Fruit fly (Drosophila melanogaster): Measurements from ENCODE around the gene IFT46.

Gene IFT46

dm6 chr2L:18621357-18622211 lies 5.7 kb upstream of the IFT46 start (continued):
- TF ChIP-seq Hr78 (GFP tag; optimal IDR thresholded peaks at IDR 0.05) = peak in 1 of 2 experiments; percentile 48
- TF ChIP-seq jumu (GFP tag; optimal IDR thresholded peaks at IDR 0.05) = no peak
- no peak for TF ChIP-seq HLHmδ (GFP tag; optimal IDR thresholded peaks at IDR 0.05)
- peak; percentile 58 for TF ChIP-seq CG6683 (GFP tag; optimal IDR thresholded peaks at IDR 0.05)
- TF ChIP-seq dimm (GFP tag; IDR thresholded peaks at IDR 0.05) = no peak
- TF ChIP-seq CG11560 (tag; IDR thresholded peaks at IDR 0.05) = peak; percentile 54; the same call in 2 of the 3 replicates
- TF ChIP-seq onecut (GFP tag; IDR thresholded peaks at IDR 0.05) = no peak
- TF ChIP-seq klu (GFP tag; IDR thresholded peaks at IDR 0.05) = peak; percentile 51
- TF ChIP-seq wek (GFP tag; optimal IDR thresholded peaks at IDR 0.05) = peak; percentile 6
- no peak for TF ChIP-seq CG15479 (GFP tag; optimal IDR thresholded peaks at IDR 0.05)
- no peak for TF ChIP-seq sima (GFP tag; optimal IDR thresholded peaks at IDR 0.05)
- TF ChIP-seq Dad (GFP tag; optimal IDR thresholded peaks at IDR 0.05) = peak; percentile 7
- TF ChIP-seq CG5953 (GFP tag; IDR thresholded peaks at IDR 0.05) = peak; percentile 60; the same call in 1 of the 2 replicates
- TF ChIP-seq Dek (tag; optimal IDR thresholded peaks at IDR 0.05) = peak; percentile 76
- peak; percentile 67 for TF ChIP-seq kay (GFP tag; optimal IDR thresholded peaks at IDR 0.05)
- TF ChIP-seq MESR4 (GFP tag; optimal IDR thresholded peaks at IDR 0.05) = no peak
- peak in 1 of 2 experiments; percentile 82 for TF ChIP-seq bsh (GFP tag; optimal IDR thresholded peaks at IDR 0.05)
- TF ChIP-seq CG4707 (GFP tag; optimal IDR thresholded peaks at IDR 0.05) = no peak
- TF ChIP-seq gem (tag; optimal IDR thresholded peaks at IDR 0.05) = peak; percentile 88
- TF ChIP-seq gsb (GFP tag; IDR thresholded peaks at IDR 0.05) = peak; percentile 54
- TF ChIP-seq prd (optimal IDR thresholded peaks at IDR 0.05) = no peak
- TF ChIP-seq prd (GFP tag; IDR thresholded peaks at IDR 0.05) = peak; percentile 80
- no peak for TF ChIP-seq Side (GFP tag; optimal IDR thresholded peaks at IDR 0.05)
- peak; percentile 58 for TF ChIP-seq HmgZ (tag; optimal IDR thresholded peaks at IDR 0.05)
- TF ChIP-seq CkIIα-i1 (GFP tag; IDR thresholded peaks at IDR 0.05) = 0 out of 2 replicates have a peak, but pooled peaks have one; percentile 27
- no peak for TF ChIP-seq gt (GFP tag; IDR thresholded peaks at IDR 0.05)
- no peak for TF ChIP-seq fd102C (GFP tag; optimal IDR thresholded peaks at IDR 0.05)
- TF ChIP-seq mam (GFP tag; optimal IDR thresholded peaks at IDR 0.05) = peak; percentile 57
- TF ChIP-seq ci (GFP tag; IDR thresholded peaks at IDR 0.05) = peak; percentile 79
- TF ChIP-seq lab (GFP tag; optimal IDR thresholded peaks at IDR 0.05) = peak; percentile 88
- TF ChIP-seq CG5245 (GFP tag; optimal IDR thresholded peaks at IDR 0.05) = peak; percentile 71
- TF ChIP-seq ERR (GFP tag; optimal IDR thresholded peaks at IDR 0.05) = no peak
- no peak for TF ChIP-seq unc-4 (GFP tag; IDR thresholded peaks at IDR 0.05; ENCODE audit: partially characterized antibody)
- peak; percentile 28; the same call in 1 of the 2 replicates for TF ChIP-seq chm (GFP tag; IDR thresholded peaks at IDR 0.05)
- peak; percentile 64 for TF ChIP-seq CG9437 (GFP tag; optimal IDR thresholded peaks at IDR 0.05)
- peak; percentile 35 for TF ChIP-seq CG12744 (GFP tag; optimal IDR thresholded peaks at IDR 0.05)
- peak; percentile 66 for TF ChIP-seq esg (GFP tag; conservative IDR thresholded peaks at IDR 0.05)
- no peak for TF ChIP-seq disco-r (GFP tag; optimal IDR thresholded peaks at IDR 0.05)
- peak; percentile 80 for TF ChIP-seq wdn (GFP tag; IDR thresholded peaks at IDR 0.05)
- peak; percentile 59 to 87 for TF ChIP-seq Hr51 (GFP tag; optimal IDR thresholded peaks at IDR 0.05)
- peak; percentile 86 for TF ChIP-seq dmrt99B (tag; optimal IDR thresholded peaks at IDR 0.05)
- TF ChIP-seq cwo (GFP tag; optimal IDR thresholded peaks at IDR 0.05) = peak; percentile 81
- TF ChIP-seq CG10462 (GFP tag; optimal IDR thresholded peaks at IDR 0.05) = peak; percentile 27
- peak; percentile 25 for TF ChIP-seq CG12942 (GFP tag; optimal IDR thresholded peaks at IDR 0.05)
- TF ChIP-seq bowl (GFP tag; IDR thresholded peaks at IDR 0.05) = no peak
- peak; percentile 75 for TF ChIP-seq Atf3 (GFP tag; optimal IDR thresholded peaks at IDR 0.05)
- TF ChIP-seq slou (GFP tag; optimal IDR thresholded peaks at IDR 0.05) = peak; percentile 80
- peak; percentile 38 for TF ChIP-seq CG5180 (GFP tag; optimal IDR thresholded peaks at IDR 0.05)
